Worm (Caenorhabditis elegans) whole organism, L1 larva: ENCODE results near the gene F37A8.2.

ENCODE experiments used
- snpc-4 ChIP-seq: fragments of 150-350 bp; optimal IDR thresholded peaks from 2 replicates; lab custom pipeline; 2014; ENCODE audit warnings: missing biosample characterization, missing genetic modification characterization
- unc-86 ChIP-seq: sonication (generic microtip); optimal IDR thresholded peaks from 2 replicates; lab custom pipeline; 2016; ENCODE audit warnings: missing genetic modification characterization, missing compliant biosample characterization

DNA sequence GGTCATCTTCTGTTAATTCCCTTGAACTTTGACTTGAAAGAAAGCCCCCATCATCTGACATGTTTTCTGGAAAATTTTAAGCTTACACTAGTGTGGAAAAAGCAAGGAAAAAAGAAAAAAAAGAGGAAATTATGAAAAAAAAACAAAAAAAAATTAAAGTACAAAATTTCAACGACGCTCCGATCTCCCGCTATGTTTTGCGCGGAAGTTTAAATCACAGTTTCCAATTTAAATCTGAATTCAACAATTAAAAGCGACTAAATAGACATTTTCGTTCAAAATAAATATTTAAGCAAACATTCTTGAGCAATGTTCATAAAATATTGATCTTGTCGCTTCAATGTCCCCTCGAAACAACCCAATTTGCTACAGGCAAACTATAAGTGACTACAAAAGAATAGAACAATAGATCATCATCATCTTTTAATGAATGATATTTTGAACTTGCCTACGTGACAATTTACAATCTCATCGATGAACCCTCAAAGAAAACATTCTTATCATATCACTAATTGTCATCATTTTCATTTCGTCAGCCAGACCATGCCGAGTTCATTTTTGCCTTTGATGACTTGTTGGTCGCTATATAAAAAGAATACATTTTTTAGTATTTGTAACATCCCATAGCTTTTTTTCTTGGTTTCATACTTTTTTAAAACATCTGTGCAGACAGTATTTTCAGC lies 9.5 kb downstream of the F37A8.2 start, which contains the start of the genes metl-6 and nit-1:
- TF ChIP-seq snpc-4 (tag; lab: Kevin White, UChicago) (no peak), unc-86 (no peak)
